Fruit fly (Drosophila melanogaster): ENCODE data around the gene Npc2f.

DNA sequence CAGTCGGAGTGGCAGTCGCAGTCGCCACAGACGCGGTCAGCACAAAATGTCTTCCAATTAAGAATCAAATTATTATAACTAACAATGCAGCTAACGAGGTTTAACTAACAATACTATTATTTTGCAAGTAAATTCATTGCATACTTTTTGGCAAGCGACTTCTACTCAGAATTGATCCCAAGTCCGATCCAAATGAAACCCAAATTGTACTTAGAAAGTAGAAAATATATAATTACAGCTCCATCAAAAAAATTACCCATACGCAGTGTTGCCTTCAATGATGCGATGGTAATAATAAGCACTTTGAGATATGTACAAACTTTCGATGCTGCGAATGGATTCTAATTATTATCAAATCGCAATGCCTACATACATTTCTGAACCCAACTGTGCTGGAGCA is 6.1 kb downstream of the Npc2f start:
- TF ChIP-seq EcR (GFP tag; optimal IDR thresholded peaks at IDR 0.05), result no peak
- no peak for TF ChIP-seq psq (optimal IDR thresholded peaks at IDR 0.05)
- TF ChIP-seq Dll (optimal IDR thresholded peaks at IDR 0.05), result no peak
- no peak for TF ChIP-seq usp (GFP tag; optimal IDR thresholded peaks at IDR 0.05)
- TF ChIP-seq pan (optimal IDR thresholded peaks at IDR 0.05), result no peak

Data from whole organism.